Fruit fly (Drosophila melanogaster): ENCODE data around the gene CG6788.

DNA sequence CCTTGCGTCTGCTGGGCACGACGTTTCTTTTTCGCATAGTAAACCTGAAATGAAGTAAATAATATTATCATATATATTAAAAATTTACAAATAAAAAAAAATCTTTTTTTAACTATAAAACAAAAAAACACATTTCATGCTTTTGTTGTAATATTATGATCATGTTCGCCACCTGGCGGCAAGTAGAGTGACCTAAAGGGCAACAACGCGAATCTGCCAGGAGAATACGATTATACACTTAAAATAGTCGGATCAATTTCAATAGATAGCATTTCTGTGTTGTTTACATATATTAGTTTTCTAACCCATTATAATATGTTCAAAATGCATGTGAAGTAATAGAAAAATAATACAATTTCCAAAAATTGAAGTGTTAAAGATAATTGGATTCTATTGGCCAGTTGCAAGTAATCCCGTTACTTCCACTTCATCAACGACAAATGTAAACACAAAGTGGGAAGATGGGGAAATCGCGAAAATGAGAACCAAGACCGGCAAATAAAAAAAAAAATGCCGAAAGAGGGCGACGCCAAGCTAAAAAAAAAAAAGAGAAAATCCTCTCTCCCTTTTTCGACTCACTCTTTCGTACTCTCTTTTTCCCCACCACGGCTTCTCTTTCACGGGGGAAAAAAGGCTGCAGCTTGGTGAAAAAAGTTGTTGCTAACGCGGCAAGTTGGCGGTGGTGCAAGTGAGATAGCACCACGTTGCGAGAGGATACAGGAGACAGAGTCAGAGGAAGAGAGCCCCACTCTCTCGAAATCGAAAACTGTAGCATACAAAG lies 17.2 kb upstream of the CG6788 start:
- TF ChIP-seq CG8478 (optimal IDR thresholded peaks at IDR 0.05) (no peak), EcR (GFP tag; optimal IDR thresholded peaks at IDR 0.05) (no peak), psq (optimal IDR thresholded peaks at IDR 0.05) (no peak), Dll (optimal IDR thresholded peaks at IDR 0.05) (no peak)

All from whole organism.